Worm (Caenorhabditis elegans) whole organism, early embryonic: ENCODE data around the gene zer-1.

ENCODE experiments used
- B0310.2 ChIP-seq: sonication (generic microtip); optimal IDR thresholded peaks from 2 replicates; lab custom pipeline; 2016; ENCODE audit warnings: mild to moderate bottlenecking, missing genetic modification characterization, missing compliant biosample characterization
- F13C5.2 ChIP-seq: sonication (generic microtip); optimal IDR thresholded peaks from 2 replicates; lab custom pipeline; 2017; ENCODE audit warnings: mild to moderate bottlenecking, missing genetic modification characterization, inconsistent platforms, missing compliant biosample characterization
- aly-1 ChIP-seq: sonication (generic microtip); optimal IDR thresholded peaks from 2 replicates; lab custom pipeline; 2016; ENCODE audit warnings: missing genetic modification characterization, missing compliant biosample characterization
- ama-1 ChIP-seq: fragments of 150-350 bp; optimal IDR thresholded peaks from 2 replicates; lab custom pipeline; 2014
- ceh-13 ChIP-seq: fragments of 200-800 bp; sonication (Bioruptor generic); optimal IDR thresholded peaks from 2 replicates; lab custom pipeline; 2018; ENCODE audit warnings: mild to moderate bottlenecking, missing genetic modification characterization, missing compliant biosample characterization
- ceh-36 ChIP-seq: sonication (generic microtip); optimal IDR thresholded peaks from 2 replicates; lab custom pipeline; 2016; ENCODE audit warnings: missing genetic modification characterization, inconsistent platforms, missing compliant biosample characterization
- ets-7 ChIP-seq: sonication (generic microtip); optimal IDR thresholded peaks from 2 replicates; lab custom pipeline; 2016; ENCODE audit warnings: missing genotype, missing genetic modification characterization, missing compliant biosample characterization
- flt-1 ChIP-seq: fragments of 200-800 bp; sonication (Bioruptor generic); IDR thresholded peaks from 2 replicates; pipeline ENCODE4 v1.3.6; 2022; ENCODE audit warnings: missing genetic modification characterization, missing compliant biosample characterization
- hmbx-1 ChIP-seq: sonication (generic microtip); optimal IDR thresholded peaks from 2 replicates; lab custom pipeline; 2016; ENCODE audit warnings: mild to moderate bottlenecking, missing genetic modification characterization, missing compliant biosample characterization
- hmg-4 ChIP-seq: fragments of 200-800 bp; sonication (Bioruptor generic); optimal IDR thresholded peaks from 2 replicates; lab custom pipeline; 2018; ENCODE audit warnings: mild to moderate bottlenecking, missing genetic modification characterization, missing compliant biosample characterization
- hnd-1 ChIP-seq: sonication (generic microtip); optimal IDR thresholded peaks from 2 replicates; lab custom pipeline; 2016; ENCODE audit warnings: missing genetic modification characterization, missing compliant biosample characterization
- pes-1 ChIP-seq: fragments of 200-800 bp; sonication (Bioruptor generic); IDR thresholded peaks from 2 replicates; pipeline ENCODE4 v1.3.6; 2022; ENCODE audit warnings: missing genetic modification reagents, missing genetic modification characterization, missing compliant biosample characterization
- scrt-1 ChIP-seq: fragments of 200-800 bp; sonication (Bioruptor generic); IDR thresholded peaks from 2 replicates; pipeline ENCODE4 v1.3.6; 2022; ENCODE audit warnings: missing genetic modification characterization, missing compliant biosample characterization
- sea-1 ChIP-seq: fragments of 200-800 bp; sonication (Bioruptor generic); conservative IDR thresholded peaks from 2 replicates; pipeline ENCODE4 v1.3.6; 2022; ENCODE audit warnings: missing genetic modification characterization, missing compliant biosample characterization
- tbx-11 ChIP-seq: fragments of 200-800 bp; sonication (Bioruptor generic); IDR thresholded peaks from 2 replicates; pipeline ENCODE4 v1.3.6; 2022; ENCODE audit warnings: missing genetic modification characterization, missing compliant biosample characterization
- tbx-37 ChIP-seq: fragments of 200-800 bp; sonication (Bioruptor generic); conservative IDR thresholded peaks from 2 replicates; pipeline ENCODE4 v1.3.6; 2022; ENCODE audit warnings: missing genetic modification reagents, missing genetic modification characterization, missing compliant biosample characterization
- tra-4 ChIP-seq: sonication (generic microtip); optimal IDR thresholded peaks from 2 replicates; lab custom pipeline; 2017; ENCODE audit warnings: missing genetic modification characterization, missing compliant biosample characterization

zer-1 gene

ce11 chrIII:879634-880033 is 7.0 kb downstream of the zer-1 start, which contains the start of the genes T24C4.5 and ucr-2.3:
T24C4.5 (minus strand) TSS chrIII:879734.
ucr-2.3 (plus strand) TSS chrIII:879860.
- TF ChIP-seq pes-1 (GFP tag; lab: Robert Waterston, UW) (no peak), sea-1 (GFP tag; lab: Robert Waterston, UW) (no peak), aly-1 (tag; lab: Kevin White, UChicago) (no peak), hmbx-1 (tag; lab: Kevin White, UChicago) (no peak), tra-4 (tag; lab: Kevin White, UChicago) (no peak), ceh-36 (no peak), scrt-1 (GFP tag; lab: Robert Waterston, UW) (no peak), F13C5.2 (tag; lab: Kevin White, UChicago) (no peak), tbx-37 (GFP tag; lab: Robert Waterston, UW) (no peak), tbx-11 (GFP tag; lab: Robert Waterston, UW) (no peak), flt-1 (GFP tag; lab: Robert Waterston, UW) (no peak), ama-1 (lab: Kevin White, UChicago) (no peak), B0310.2 (tag; lab: Kevin White, UChicago) (no peak), hmg-4 (GFP tag; lab: Kevin White, UChicago) (no peak), ceh-13 (GFP tag; lab: Kevin White, UChicago) (no peak), hnd-1 (tag; lab: Kevin White, UChicago) (no peak), ets-7 (tag; lab: Kevin White, UChicago) (no peak)

ce11 chrIII:873432-873831 is 13.2 kb downstream of the zer-1 start, which contains the start of gene clc-19:
clc-19 (minus strand) TSS chrIII:873566.
- TF ChIP-seq F13C5.2 (tag; lab: Kevin White, UChicago) (no peak), ceh-13 (GFP tag; lab: Kevin White, UChicago) (no peak), aly-1 (tag; lab: Kevin White, UChicago) (no peak), flt-1 (GFP tag; lab: Robert Waterston, UW) (no peak), tbx-11 (GFP tag; lab: Robert Waterston, UW) (no peak), ama-1 (lab: Kevin White, UChicago) (no peak), ceh-36 (no peak)

ce11 chrIII:872373-872772 is 14.2 kb downstream of the zer-1 start, which contains the start of the genes T24C4.3 and clc-20:
T24C4.3 (minus strand) TSS chrIII:872473.
clc-20 (plus strand) TSS chrIII:872583.
- TF ChIP-seq F13C5.2 (tag; lab: Kevin White, UChicago) (no peak), scrt-1 (GFP tag; lab: Robert Waterston, UW) (no peak), hmg-4 (GFP tag; lab: Kevin White, UChicago) (no peak), ceh-13 (GFP tag; lab: Kevin White, UChicago) (no peak), tbx-11 (GFP tag; lab: Robert Waterston, UW) (no peak), ceh-36 (no peak), tbx-37 (GFP tag; lab: Robert Waterston, UW) (no peak), hmbx-1 (tag; lab: Kevin White, UChicago) (no peak), hnd-1 (tag; lab: Kevin White, UChicago) (no peak), aly-1 (tag; lab: Kevin White, UChicago) (no peak), flt-1 (GFP tag; lab: Robert Waterston, UW) (no peak), sea-1 (GFP tag; lab: Robert Waterston, UW) (no peak), ama-1 (lab: Kevin White, UChicago) (no peak), tra-4 (tag; lab: Kevin White, UChicago) (no peak), ets-7 (tag; lab: Kevin White, UChicago) (no peak), B0310.2 (tag; lab: Kevin White, UChicago) (no peak)

- TF ChIP-seq F13C5.2 (tag; lab: Kevin White, UChicago) (no peak), ama-1 (lab: Kevin White, UChicago) (no peak), tbx-37 (GFP tag; lab: Robert Waterston, UW) (no peak), hmbx-1 (tag; lab: Kevin White, UChicago) (no peak), ceh-13 (GFP tag; lab: Kevin White, UChicago) (no peak), scrt-1 (GFP tag; lab: Robert Waterston, UW) (no peak), B0310.2 (tag; lab: Kevin White, UChicago) (no peak), tbx-11 (GFP tag; lab: Robert Waterston, UW) (no peak), aly-1 (tag; lab: Kevin White, UChicago) (no peak), pes-1 (GFP tag; lab: Robert Waterston, UW) (no peak), flt-1 (GFP tag; lab: Robert Waterston, UW) (no peak), ets-7 (tag; lab: Kevin White, UChicago) (no peak), tra-4 (tag; lab: Kevin White, UChicago) (no peak), sea-1 (GFP tag; lab: Robert Waterston, UW) (no peak), hnd-1 (tag; lab: Kevin White, UChicago) (no peak), hmg-4 (GFP tag; lab: Kevin White, UChicago) (no peak), ceh-36 (no peak)
Measured at ce11 chrIII:870555-870954, 16.0 kb downstream of the zer-1 start.

ce11 chrIII:869869-870268 is 16.7 kb downstream of the zer-1 start, which contains the start of gene T24C4.2:
T24C4.2 (minus strand) TSS chrIII:869969.
- TF ChIP-seq scrt-1 (GFP tag; lab: Robert Waterston, UW) (no peak), hmg-4 (GFP tag; lab: Kevin White, UChicago) (peak; percentile 36)

ce11 chrIII:868866-869265 is 17.7 kb downstream of the zer-1 start:
- TF ChIP-seq tra-4 (tag; lab: Kevin White, UChicago) (no peak), B0310.2 (tag; lab: Kevin White, UChicago) (no peak), ets-7 (tag; lab: Kevin White, UChicago) (no peak), flt-1 (GFP tag; lab: Robert Waterston, UW) (no peak), ama-1 (lab: Kevin White, UChicago) (no peak), hmg-4 (GFP tag; lab: Kevin White, UChicago) (no peak), ceh-13 (GFP tag; lab: Kevin White, UChicago) (no peak), aly-1 (tag; lab: Kevin White, UChicago) (no peak), tbx-37 (GFP tag; lab: Robert Waterston, UW) (no peak), ceh-36 (no peak), hnd-1 (tag; lab: Kevin White, UChicago) (no peak), tbx-11 (GFP tag; lab: Robert Waterston, UW) (no peak), pes-1 (GFP tag; lab: Robert Waterston, UW) (no peak), sea-1 (GFP tag; lab: Robert Waterston, UW) (no peak)
